Worm (Caenorhabditis elegans) whole organism, L4 larva: ENCODE results near the gene C16C4.1.

Experiments
- F10B5.3 ChIP-seq: sonication (generic microtip); optimal IDR thresholded peaks from 2 replicates; lab custom pipeline; 2016; ENCODE audit warnings: mild to moderate bottlenecking, missing genetic modification characterization, missing compliant biosample characterization
- R02D3.7 ChIP-seq: fragments of 150-350 bp; sonication (generic microtip); optimal IDR thresholded peaks from 3 replicates; lab custom pipeline; 2014; ENCODE audit warnings: missing biosample characterization, missing genetic modification characterization
- ceh-32 ChIP-seq: sonication (generic microtip); optimal IDR thresholded peaks from 2 replicates; lab custom pipeline; 2016; ENCODE audit warnings: mild to moderate bottlenecking, missing genetic modification characterization, missing compliant biosample characterization; ENCODE audit not compliant: poor library complexity
- egl-43 ChIP-seq: fragments of 200-800 bp; sonication (Bioruptor generic); IDR thresholded peaks from 2 replicates; pipeline ENCODE4 v1.3.6; 2022; ENCODE audit warnings: missing genetic modification reagents, missing genetic modification characterization, missing compliant biosample characterization
- hlh-30 ChIP-seq: sonication (generic microtip); optimal IDR thresholded peaks from 2 replicates; lab custom pipeline; 2017; ENCODE audit warnings: antibody characterized with exemption, mild to moderate bottlenecking, missing genetic modification characterization, missing compliant biosample characterization; ENCODE audit not compliant: insufficient read depth
- lin-15B ChIP-seq: fragments of 150-350 bp; sonication (generic microtip); optimal IDR thresholded peaks from 3 replicates; lab custom pipeline; 2014; ENCODE audit warnings: missing biosample characterization, missing genetic modification characterization
- lir-3 ChIP-seq: sonication (generic microtip); optimal IDR thresholded peaks from 2 replicates; lab custom pipeline; 2016; ENCODE audit warnings: mild to moderate bottlenecking, missing genetic modification characterization, missing compliant biosample characterization
- nhr-11 ChIP-seq: fragments of 150-350 bp; optimal IDR thresholded peaks from 2 replicates; lab custom pipeline; 2014; ENCODE audit warnings: missing biosample characterization, missing genetic modification characterization
- pqm-1 ChIP-seq: sonication (generic microtip); optimal IDR thresholded peaks from 2 replicates; lab custom pipeline; 2017; ENCODE audit warnings: missing biosample characterization, missing genetic modification characterization
- snpc-4 ChIP-seq: fragments of 150-350 bp; optimal IDR thresholded peaks from 2 replicates; lab custom pipeline; 2014; ENCODE audit warnings: missing biosample characterization, missing genetic modification characterization

DNA sequence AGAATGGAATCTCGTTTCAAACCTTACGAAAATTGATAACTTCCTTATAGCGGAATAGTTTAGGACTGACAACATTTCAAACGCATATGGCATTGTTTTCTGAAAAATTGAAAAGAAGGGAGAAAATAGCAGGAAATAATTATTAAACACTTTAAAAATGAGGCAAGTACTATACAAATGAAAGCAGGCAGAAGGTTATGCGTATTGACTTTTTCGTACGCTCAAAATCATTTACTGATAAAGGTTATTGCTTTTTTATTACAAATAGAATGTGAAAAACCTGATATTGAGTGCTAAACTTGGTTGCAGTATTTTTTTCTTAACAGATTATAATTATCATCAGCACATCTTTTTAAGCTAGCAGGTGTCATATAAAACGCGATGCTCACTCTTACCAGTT is 45.6 kb downstream of the C16C4.1 start, which contains the start of gene ZK250.13:
- no peak for TF ChIP-seq egl-43
- no peak for TF ChIP-seq snpc-4 (tag; lab: Kevin White, UChicago)
- no peak for TF ChIP-seq ceh-32 (tag; lab: Kevin White, UChicago)
- no peak for TF ChIP-seq R02D3.7 (tag; lab: Kevin White, UChicago)
- TF ChIP-seq F10B5.3 (tag; lab: Kevin White, UChicago), result no peak
- TF ChIP-seq lir-3 (tag; lab: Kevin White, UChicago), result no peak
- TF ChIP-seq pqm-1, result no peak
- TF ChIP-seq nhr-11, result no peak
- no peak for TF ChIP-seq hlh-30
- no peak for TF ChIP-seq lin-15B (tag; lab: Kevin White, UChicago)
